Worm (Caenorhabditis elegans) whole organism, L1 larva: Measurements from ENCODE around the gene ZK177.12.
A peak's percentile ranks its signal among the peaks of the same experiment; 100 is the strongest.

Experiments used
- Y116A8C.19 ChIP-seq: sonication (generic microtip); optimal IDR thresholded peaks from 2 replicates; lab custom pipeline; 2016; ENCODE audit warnings: missing compliant biosample characterization, missing genetic modification characterization, borderline replicate concordance
- aha-1 ChIP-seq: fragments of 150-350 bp; optimal IDR thresholded peaks from 2 replicates; lab custom pipeline; 2014; ENCODE audit warnings: missing biosample characterization, missing genetic modification characterization
- blmp-1 ChIP-seq: fragments of 150-350 bp; optimal IDR thresholded peaks from 2 replicates; lab custom pipeline; 2014; ENCODE audit warnings: missing biosample characterization, missing genetic modification characterization
- ceh-63 ChIP-seq: fragments of 200-800 bp; sonication (Bioruptor generic); optimal IDR thresholded peaks from 2 replicates; lab custom pipeline; 2018; ENCODE audit warnings: mild to moderate bottlenecking, missing genetic modification characterization, missing compliant biosample characterization
- ceh-8 ChIP-seq: fragments of 200-800 bp; sonication (Bioruptor generic); optimal IDR thresholded peaks from 2 replicates; lab custom pipeline; 2018; ENCODE audit warnings: mild to moderate bottlenecking, missing genetic modification characterization, moderate library complexity, missing compliant biosample characterization
- ceh-82 ChIP-seq, 3 experiments: fragments of 150-350 bp in 1 of 3; sonication (generic microtip) in 2 of 3; optimal IDR thresholded peaks; 2 replicates each; lab custom pipeline; 2014 to 2017; ENCODE audit warnings: missing biosample characterization in 3 of 3, missing genetic modification characterization in 3 of 3
- ces-1 ChIP-seq: fragments of 150-350 bp; optimal IDR thresholded peaks from 2 replicates; lab custom pipeline; 2014; ENCODE audit warnings: missing biosample characterization, missing genetic modification reagents, missing genetic modification characterization
- dsc-1 ChIP-seq: sonication (generic microtip); optimal IDR thresholded peaks from 2 replicates; lab custom pipeline; 2016; ENCODE audit warnings: mild to moderate bottlenecking, missing genetic modification characterization, missing compliant biosample characterization
- efl-3 ChIP-seq: fragments of 200-800 bp; sonication (Bioruptor generic); optimal IDR thresholded peaks from 2 replicates; lab custom pipeline; 2018; ENCODE audit warnings: mild to moderate bottlenecking, missing genetic modification characterization, missing compliant biosample characterization
- egl-27 ChIP-seq, 2 experiments: fragments of 150-350 bp in 1 of 2; sonication (generic microtip); optimal IDR thresholded peaks; 3 replicates each; lab custom pipeline; 2017 to 2018; ENCODE audit warnings: missing biosample characterization in 2 of 2, missing genetic modification characterization in 2 of 2, missing genetic modification reagents in 2 of 2
- elt-2 ChIP-seq: sonication (generic microtip); optimal IDR thresholded peaks from 2 replicates; lab custom pipeline; 2016; ENCODE audit warnings: missing genetic modification characterization, mild to moderate bottlenecking, inconsistent platforms, missing compliant biosample characterization, missing genetic modification reagents
- ets-5 ChIP-seq: fragments of 200-800 bp; sonication (Bioruptor generic); IDR thresholded peaks from 2 replicates; pipeline ENCODE4 v1.3.6; 2022; ENCODE audit warnings: missing genetic modification characterization, missing compliant biosample characterization
- fkh-10 ChIP-seq: sonication (generic microtip); optimal IDR thresholded peaks from 2 replicates; lab custom pipeline; 2017; ENCODE audit warnings: missing biosample characterization, missing genetic modification reagents, missing genetic modification characterization
- hlh-17 ChIP-seq: fragments of 200-800 bp; sonication (Bioruptor generic); optimal IDR thresholded peaks from 2 replicates; lab custom pipeline; 2018; ENCODE audit warnings: missing genetic modification characterization, mild to moderate bottlenecking, missing compliant biosample characterization, moderate library complexity, borderline replicate concordance
- hpl-2 ChIP-seq: fragments of 150-350 bp; optimal IDR thresholded peaks from 2 replicates; lab custom pipeline; 2014; ENCODE audit warnings: missing biosample characterization, missing genetic modification reagents, missing genetic modification characterization
- irx-1 ChIP-seq: sonication (generic microtip); optimal IDR thresholded peaks from 2 replicates; lab custom pipeline; 2016; ENCODE audit warnings: missing genetic modification characterization, missing compliant biosample characterization
- isw-1 ChIP-seq: fragments of 200-800 bp; sonication (Bioruptor generic); IDR thresholded peaks from 2 replicates; pipeline ENCODE4 v1.3.6; 2022; ENCODE audit warnings: missing genetic modification characterization, missing compliant biosample characterization
- jun-1 ChIP-seq: fragments of 150-350 bp; optimal IDR thresholded peaks from 2 replicates; lab custom pipeline; 2014; ENCODE audit warnings: missing biosample characterization, missing genetic modification reagents, missing genetic modification characterization
- lin-13 ChIP-seq: fragments of 150-350 bp; optimal IDR thresholded peaks from 2 replicates; lab custom pipeline; 2014; ENCODE audit warnings: missing biosample characterization, missing genetic modification reagents, missing genetic modification characterization
- lin-15B ChIP-seq: fragments of 150-350 bp; sonication (generic microtip); optimal IDR thresholded peaks from 3 replicates; lab custom pipeline; 2014; ENCODE audit warnings: missing biosample characterization, missing genetic modification characterization
- lin-35 ChIP-seq, 2 experiments: fragments of 150-350 bp; optimal IDR thresholded peaks; 2 replicates each; lab custom pipeline; 2014; ENCODE audit warnings: missing biosample characterization in 2 of 2, missing genetic modification characterization in 2 of 2, missing genetic modification reagents in 2 of 2
- lin-39 ChIP-seq: fragments of 150-350 bp; optimal IDR thresholded peaks from 2 replicates; lab custom pipeline; 2014; ENCODE audit warnings: missing biosample characterization, missing genetic modification reagents, missing genetic modification characterization
- lir-3 ChIP-seq: sonication (generic microtip); optimal IDR thresholded peaks from 2 replicates; lab custom pipeline; 2016; ENCODE audit warnings: mild to moderate bottlenecking, missing genetic modification characterization, moderate library complexity, missing compliant biosample characterization; ENCODE audit not compliant: poor library complexity
- mdl-1 ChIP-seq, 2 experiments: fragments of 150-350 bp; optimal IDR thresholded peaks; 2 replicates each; lab custom pipeline; 2014 to 2017; ENCODE audit warnings: missing biosample characterization in 2 of 2, missing genetic modification characterization in 2 of 2, inconsistent platforms in 1 of 2
- nhr-11 ChIP-seq: fragments of 150-350 bp; optimal IDR thresholded peaks from 2 replicates; lab custom pipeline; 2014; ENCODE audit warnings: missing biosample characterization, missing genetic modification characterization
- nhr-19 ChIP-seq: fragments of 200-800 bp; sonication (Bioruptor generic); conservative IDR thresholded peaks from 2 replicates; pipeline ENCODE4 v1.3.6; 2022; ENCODE audit warnings: missing genetic modification characterization, missing compliant biosample characterization
- nhr-20 ChIP-seq: sonication (generic microtip); optimal IDR thresholded peaks from 2 replicates; lab custom pipeline; 2016; ENCODE audit warnings: mild to moderate bottlenecking, missing genetic modification characterization, missing compliant biosample characterization
- nhr-47 ChIP-seq: sonication (generic microtip); optimal IDR thresholded peaks from 2 replicates; lab custom pipeline; 2016; ENCODE audit warnings: mild to moderate bottlenecking, missing genetic modification characterization, moderate library complexity, missing compliant biosample characterization
- nhr-71 ChIP-seq: sonication (generic microtip); optimal IDR thresholded peaks from 2 replicates; lab custom pipeline; 2016; ENCODE audit warnings: mild to moderate bottlenecking, missing genetic modification characterization, moderate library complexity, missing compliant biosample characterization
- snpc-4 ChIP-seq: fragments of 150-350 bp; optimal IDR thresholded peaks from 2 replicates; lab custom pipeline; 2014; ENCODE audit warnings: missing biosample characterization, missing genetic modification characterization
- snu-23 ChIP-seq: sonication (generic microtip); optimal IDR thresholded peaks from 2 replicates; lab custom pipeline; 2016; ENCODE audit warnings: missing genetic modification characterization, missing compliant biosample characterization
- sox-4 ChIP-seq: sonication (generic microtip); optimal IDR thresholded peaks from 2 replicates; lab custom pipeline; 2016; ENCODE audit warnings: missing genetic modification characterization, missing compliant biosample characterization
- sup-37 ChIP-seq: fragments of 200-800 bp; sonication (Bioruptor generic); optimal IDR thresholded peaks from 2 replicates; lab custom pipeline; 2018; ENCODE audit warnings: mild to moderate bottlenecking, missing genetic modification characterization, missing compliant biosample characterization
- tlp-1 ChIP-seq: fragments of 150-350 bp; optimal IDR thresholded peaks from 2 replicates; lab custom pipeline; 2014; ENCODE audit warnings: missing biosample characterization, missing genetic modification characterization
- unc-98 ChIP-seq: fragments of 200-800 bp; sonication (Bioruptor generic); IDR thresholded peaks from 2 replicates; pipeline ENCODE4 v1.3.6; 2022; ENCODE audit warnings: missing genetic modification characterization, missing compliant biosample characterization
- xbp-1 ChIP-seq: sonication (generic microtip); optimal IDR thresholded peaks from 2 replicates; lab custom pipeline; 2016; ENCODE audit warnings: missing genetic modification characterization, missing compliant biosample characterization
- zag-1 ChIP-seq: fragments of 150-350 bp; optimal IDR thresholded peaks from 2 replicates; lab custom pipeline; 2014; ENCODE audit warnings: missing biosample characterization, missing genetic modification characterization
- zip-4 ChIP-seq: fragments of 200-800 bp; sonication (Bioruptor generic); optimal IDR thresholded peaks from 2 replicates; lab custom pipeline; 2018; ENCODE audit warnings: mild to moderate bottlenecking, missing genetic modification characterization, moderate library complexity, missing compliant biosample characterization

ZK177.12 gene

ce11 chrII:5544145-5544515 is 22.6 kb downstream of the ZK177.12 start (continued):
- TF ChIP-seq lin-35 (GFP tag; optimal IDR thresholded peaks at IDR 0.05; lab: Kevin White, UChicago) (peak; percentile 15 to 59), lin-13 (GFP tag; lab: Kevin White, UChicago) (peak; percentile 31), sup-37 (GFP tag; lab: Kevin White, UChicago) (no peak), aha-1 (tag; lab: Kevin White, UChicago) (no peak), ets-5 (no peak), egl-27 (tag; optimal IDR thresholded peaks at IDR 0.05; lab: Kevin White, UChicago) (no peak), hpl-2 (GFP tag; lab: Kevin White, UChicago) (no peak), snpc-4 (tag; lab: Kevin White, UChicago) (peak; percentile 98), zip-4 (GFP tag; lab: Kevin White, UChicago) (no peak), nhr-20 (tag; lab: Kevin White, UChicago) (peak; percentile 77), hlh-17 (GFP tag; lab: Kevin White, UChicago) (no peak), blmp-1 (no peak), nhr-19 (GFP tag; lab: Robert Waterston, UW) (peak; percentile 82)

- TF ChIP-seq nhr-19 (GFP tag; lab: Robert Waterston, UW) (no peak), egl-27 (tag; optimal IDR thresholded peaks at IDR 0.05; lab: Kevin White, UChicago) (no peak), nhr-11 (tag; lab: Kevin White, UChicago) (no peak), ceh-82 (tag; optimal IDR thresholded peaks at IDR 0.05; lab: Kevin White, UChicago) (no peak), nhr-47 (tag; lab: Kevin White, UChicago) (no peak), mdl-1 (tag; optimal IDR thresholded peaks at IDR 0.05; lab: Kevin White, UChicago) (no peak), irx-1 (tag; lab: Kevin White, UChicago) (no peak), efl-3 (no peak), ces-1 (GFP tag; lab: Kevin White, UChicago) (no peak), snpc-4 (tag; lab: Kevin White, UChicago) (no peak), xbp-1 (tag; lab: Kevin White, UChicago) (no peak), ceh-8 (no peak), lir-3 (tag; lab: Kevin White, UChicago) (no peak), sox-4 (tag; lab: Kevin White, UChicago) (no peak), nhr-20 (tag; lab: Kevin White, UChicago) (no peak), isw-1 (GFP tag; lab: Robert Waterston, UW) (no peak), jun-1 (no peak)
These were observed 23.3 kb downstream of the ZK177.12 start, which contains the start of gene ins-13 for ce11 chrII:5544764-5545163. Gene ins-13 (minus strand): TSS chrII:5544864.

DNA sequence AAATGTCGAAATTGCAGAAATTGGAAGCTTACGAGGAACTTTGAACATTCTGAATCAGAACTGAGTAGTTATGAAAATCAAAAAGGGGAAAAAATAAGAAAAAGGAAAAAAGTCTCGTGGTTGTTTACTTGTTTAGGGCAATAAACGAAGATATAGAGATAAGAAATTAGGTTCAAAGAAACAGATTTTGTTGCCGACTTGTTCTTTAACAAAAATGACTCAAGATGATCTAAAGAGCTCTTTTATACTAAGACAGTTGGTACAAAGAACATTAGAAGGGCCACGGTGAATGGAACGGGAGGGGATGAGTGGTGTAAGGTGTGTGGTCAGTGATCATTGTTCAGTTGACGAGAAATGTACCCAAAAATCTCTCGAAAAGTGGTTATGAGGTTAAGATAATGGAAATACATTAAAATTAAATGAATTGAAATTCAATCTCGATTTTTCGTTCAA is 26.0 kb downstream of the ZK177.12 start, which contains the start of gene acdh-2:
TSS of gene acdh-2 (minus strand) at position 51 of the 453 bp plus-strand sequence.
- TF ChIP-seq nhr-71 (tag; lab: Kevin White, UChicago) (peak; percentile 51), snu-23 (GFP tag; lab: Kevin White, UChicago) (peak; percentile 22), nhr-47 (tag; lab: Kevin White, UChicago) (no peak)
- TF ChIP-seq, all 84 proteins: peak for 2

DNA sequence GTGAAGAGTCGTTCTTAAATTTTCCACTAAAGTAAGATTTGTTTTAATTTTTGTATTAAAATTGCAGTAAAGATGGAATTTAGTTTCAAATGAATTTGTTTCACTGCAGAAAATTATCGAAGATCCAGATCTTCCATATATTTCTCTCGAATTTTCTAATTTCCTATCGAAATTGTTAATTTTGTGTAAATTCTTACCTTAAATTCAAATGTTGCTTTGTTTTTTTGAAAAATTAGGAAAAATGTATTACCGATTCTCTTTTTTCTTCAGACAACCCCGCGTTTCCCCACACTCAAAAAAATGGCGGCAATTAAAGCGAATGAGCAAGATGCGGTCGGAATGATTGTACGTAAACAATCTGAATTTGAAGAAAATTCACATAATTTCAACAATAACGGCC is 28.2 kb downstream of the ZK177.12 start, which contains the start of gene C17C3.6:
TSS of gene C17C3.6 (plus strand) at position 301 of the 400 bp plus-strand sequence.
- TF ChIP-seq Y116A8C.19 (tag; lab: Kevin White, UChicago) = no peak
- no peak for TF ChIP-seq xbp-1 (tag; lab: Kevin White, UChicago)
- TF ChIP-seq zag-1 (tag; lab: Kevin White, UChicago) = no peak
- no peak for TF ChIP-seq elt-2 (tag; lab: Kevin White, UChicago)
- TF ChIP-seq unc-98 (GFP tag; lab: Robert Waterston, UW) = no peak
- TF ChIP-seq lin-39 = no peak
- TF ChIP-seq lin-15B (tag; lab: Kevin White, UChicago) = no peak
- TF ChIP-seq lin-13 (GFP tag; lab: Kevin White, UChicago) = no peak
- no peak for TF ChIP-seq ceh-63 (GFP tag; lab: Kevin White, UChicago)
- TF ChIP-seq fkh-10 (GFP tag; lab: Kevin White, UChicago) = no peak
- TF ChIP-seq lin-35 (GFP tag; optimal IDR thresholded peaks at IDR 0.05; lab: Kevin White, UChicago) = no peak
- TF ChIP-seq tlp-1 (tag; lab: Kevin White, UChicago) = no peak
- no peak for TF ChIP-seq egl-27 (tag; optimal IDR thresholded peaks at IDR 0.05; lab: Kevin White, UChicago)
- no peak for TF ChIP-seq dsc-1 (tag; lab: Kevin White, UChicago)
